Worm (Caenorhabditis elegans) whole organism, L3 larva: ENCODE measurements around the gene ile-2.

Source experiments
- ceh-82 ChIP-seq: fragments of 150-350 bp; optimal IDR thresholded peaks from 2 replicates; lab custom pipeline; 2014; ENCODE audit warnings: missing biosample characterization, missing genetic modification characterization
- egl-27 ChIP-seq: sonication (generic microtip); optimal IDR thresholded peaks from 4 replicates; lab custom pipeline; 2017; ENCODE audit warnings: missing biosample characterization, missing genetic modification reagents, missing genetic modification characterization
- fkh-10 ChIP-seq: sonication (generic microtip); optimal IDR thresholded peaks from 2 replicates; lab custom pipeline; 2017; ENCODE audit warnings: missing biosample characterization, missing genetic modification reagents, missing genetic modification characterization
- lin-15B ChIP-seq: fragments of 150-350 bp; optimal IDR thresholded peaks from 2 replicates; lab custom pipeline; 2014; ENCODE audit warnings: missing biosample characterization, missing genetic modification characterization
- nfya-1 ChIP-seq: sonication (generic microtip); optimal IDR thresholded peaks from 2 replicates; lab custom pipeline; 2017; ENCODE audit warnings: missing genetic modification characterization, mild to moderate bottlenecking, missing compliant biosample characterization, antibody characterized with exemption, moderate library complexity; ENCODE audit not compliant: insufficient read depth
- nhr-12 ChIP-seq: fragments of 150-350 bp; optimal IDR thresholded peaks from 2 replicates; lab custom pipeline; 2014; ENCODE audit warnings: missing biosample characterization, missing genetic modification characterization
- nhr-23 ChIP-seq: fragments of 150-350 bp; optimal IDR thresholded peaks from 2 replicates; lab custom pipeline; 2014; ENCODE audit warnings: missing biosample characterization, missing genetic modification reagents, missing genetic modification characterization
- nhr-77 ChIP-seq: fragments of 150-350 bp; optimal IDR thresholded peaks from 2 replicates; lab custom pipeline; 2014; ENCODE audit warnings: missing biosample characterization, missing genetic modification characterization
- pqm-1 ChIP-seq: fragments of 150-350 bp; optimal IDR thresholded peaks from 2 replicates; lab custom pipeline; 2017; ENCODE audit warnings: missing biosample characterization, missing genetic modification characterization, inconsistent platforms
- zag-1 ChIP-seq: fragments of 150-350 bp; optimal IDR thresholded peaks from 2 replicates; lab custom pipeline; 2014; ENCODE audit warnings: missing biosample characterization, missing genetic modification characterization
- ztf-11 ChIP-seq: fragments of 150-350 bp; optimal IDR thresholded peaks from 2 replicates; lab custom pipeline; 2014; ENCODE audit warnings: missing biosample characterization, missing genetic modification characterization
- ztf-4 ChIP-seq: fragments of 150-350 bp; optimal IDR thresholded peaks from 2 replicates; lab custom pipeline; 2014; ENCODE audit warnings: missing biosample characterization, missing genetic modification characterization

DNA sequence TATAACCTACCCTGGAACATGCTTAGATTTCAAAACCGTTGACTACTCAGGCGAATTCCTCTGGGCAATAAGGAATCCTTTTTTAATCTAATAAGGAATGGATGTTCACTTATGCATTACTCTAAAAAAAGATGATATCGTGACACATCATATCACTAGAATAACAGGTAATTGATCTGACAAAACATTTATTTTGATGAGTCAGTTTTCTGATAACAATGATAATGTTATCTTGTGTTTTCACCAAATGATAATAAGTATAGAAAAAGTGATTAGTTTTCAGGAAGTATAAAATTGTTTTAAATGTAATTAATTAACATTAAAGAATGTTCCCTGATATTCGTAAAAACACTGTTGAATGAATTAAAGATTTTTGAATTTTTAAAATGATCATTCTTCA lies 39.3 kb upstream of the ile-2 start:
- TF ChIP-seq nhr-12 (tag; lab: Kevin White, UChicago) = no peak
- TF ChIP-seq nhr-23 (tag; lab: Kevin White, UChicago) = no peak
- no peak for TF ChIP-seq fkh-10
- TF ChIP-seq egl-27 (tag; lab: Kevin White, UChicago) = no peak
- TF ChIP-seq ztf-4 (tag; lab: Kevin White, UChicago) = no peak
- no peak for TF ChIP-seq nfya-1 (tag; lab: Kevin White, UChicago)
- no peak for TF ChIP-seq nhr-77
- no peak for TF ChIP-seq ztf-11 (tag; lab: Kevin White, UChicago)
- TF ChIP-seq ceh-82 = no peak
- no peak for TF ChIP-seq lin-15B (tag; lab: Kevin White, UChicago)
- peak; percentile 55 for TF ChIP-seq pqm-1 (tag; lab: Kevin White, UChicago)
- TF ChIP-seq zag-1 = no peak
